Fruit fly (Drosophila melanogaster) whole organism, embryonic: Measurements from ENCODE around the gene Or88a.
A peak's percentile ranks its signal among the peaks of the same experiment; 100 is the strongest.

Experiments
- BtbVII ChIP-seq: fragments of 200-800 bp; sonication (Bioruptor generic); optimal IDR thresholded peaks from 3 replicates; lab custom pipeline; 2017; ENCODE audit warnings: missing biosample characterization, mild to moderate bottlenecking, missing genetic modification characterization
- C15 ChIP-seq: fragments of 200-800 bp; sonication (Bioruptor generic); IDR thresholded peaks from 3 replicates; pipeline ENCODE4 v1.3.6; 2022; ENCODE audit warnings: missing biosample characterization, missing genetic modification characterization
- CG10543 ChIP-seq: fragments of 200-800 bp; sonication (Bioruptor generic); optimal IDR thresholded peaks from 3 replicates; lab custom pipeline; 2017; ENCODE audit warnings: missing biosample characterization, mild to moderate bottlenecking, missing genetic modification characterization, moderate library complexity
- CG11560 ChIP-seq: fragments of 200-800 bp; sonication (Bioruptor generic); IDR thresholded peaks from 3 replicates; pipeline ENCODE4 v1.3.6; 2022; ENCODE audit warnings: missing biosample characterization, missing genetic modification characterization
- CG12104 ChIP-seq: fragments of 200-800 bp; sonication (Bioruptor generic); optimal IDR thresholded peaks from 3 replicates; lab custom pipeline; 2016; ENCODE audit warnings: missing biosample characterization, missing genetic modification characterization
- CG13123 ChIP-seq: fragments of 200-800 bp; sonication (Bioruptor generic); optimal IDR thresholded peaks from 2 replicates; lab custom pipeline; 2016; ENCODE audit warnings: missing biosample characterization, missing genetic modification characterization
- CG13424 ChIP-seq: fragments of 200-800 bp; sonication (Bioruptor generic); optimal IDR thresholded peaks from 2 replicates; lab custom pipeline; 2019; ENCODE audit warnings: missing biosample characterization, mild to moderate bottlenecking, missing genetic modification characterization, moderate library complexity
- CG13624 ChIP-seq: fragments of 200-800 bp; sonication (Bioruptor generic); optimal IDR thresholded peaks from 2 replicates; lab custom pipeline; 2016; ENCODE audit warnings: missing biosample characterization, missing genetic modification characterization
- CG14050 ChIP-seq: fragments of 200-800 bp; sonication (Bioruptor generic); IDR thresholded peaks from 3 replicates; pipeline ENCODE4 v1.3.6; 2022; ENCODE audit warnings: missing biosample characterization, missing genetic modification characterization
- CG18619 ChIP-seq: fragments of 200-800 bp; sonication (Bioruptor generic); optimal IDR thresholded peaks from 3 replicates; lab custom pipeline; 2017; ENCODE audit warnings: missing biosample characterization, mild to moderate bottlenecking, missing genetic modification characterization
- CG31441 ChIP-seq: fragments of 200-800 bp; sonication (Bioruptor generic); IDR thresholded peaks from 2 replicates; pipeline ENCODE4 v1.3.6; 2022; ENCODE audit warnings: missing biosample characterization, missing genetic modification characterization
- CG32532 ChIP-seq: fragments of 200-800 bp; sonication (Bioruptor generic); IDR thresholded peaks from 2 replicates; pipeline ENCODE4 v1.3.6; 2022; ENCODE audit warnings: missing biosample characterization, missing genetic modification characterization
- CG32767 ChIP-seq: fragments of 200-800 bp; sonication (Bioruptor generic); IDR thresholded peaks from 2 replicates; pipeline ENCODE4 v1.3.6; 2022; ENCODE audit warnings: missing biosample characterization, missing genetic modification characterization
- CG34376 ChIP-seq: fragments of 200-800 bp; sonication (Bioruptor generic); optimal IDR thresholded peaks from 2 replicates; lab custom pipeline; 2018; ENCODE audit warnings: missing biosample characterization, mild to moderate bottlenecking, missing genetic modification characterization
- CG3726 ChIP-seq: fragments of 200-800 bp; sonication (Bioruptor generic); IDR thresholded peaks from 3 replicates; pipeline ENCODE4, ENCODE4 v1.3.6; 2022; ENCODE audit warnings: missing biosample characterization, missing genetic modification characterization
- CG7786 ChIP-seq: fragments of 200-800 bp; sonication (Bioruptor generic); optimal IDR thresholded peaks from 2 replicates; lab custom pipeline; 2016; ENCODE audit warnings: missing biosample characterization, missing genetic modification characterization
- CG7928 ChIP-seq: fragments of 200-800 bp; sonication (Bioruptor generic); optimal IDR thresholded peaks from 2 replicates; lab custom pipeline; 2017; ENCODE audit warnings: missing biosample characterization, mild to moderate bottlenecking, missing genetic modification characterization
- CG8478 ChIP-seq: fragments of >200 bp; optimal IDR thresholded peaks from 2 replicates; lab custom pipeline; 2018
- D19A ChIP-seq: fragments of 200-800 bp; optimal IDR thresholded peaks from 3 replicates; lab custom pipeline; 2019; ENCODE audit warnings: missing biosample characterization, mild to moderate bottlenecking, missing genetic modification characterization, moderate library complexity
- E2f2 ChIP-seq: fragments of 200-800 bp; sonication (Bioruptor generic); IDR thresholded peaks from 2 replicates; pipeline ENCODE4 v1.3.6; 2022; ENCODE audit warnings: missing biosample characterization, missing genetic modification characterization
- Fer2 ChIP-seq: fragments of 200-800 bp; sonication (Bioruptor generic); optimal IDR thresholded peaks from 2 replicates; lab custom pipeline; 2018; ENCODE audit warnings: missing biosample characterization, mild to moderate bottlenecking, missing genetic modification characterization, moderate library complexity
- H15 ChIP-seq: fragments of 200-800 bp; sonication (Bioruptor generic); IDR thresholded peaks from 3 replicates; pipeline ENCODE4 v1.3.6; 2022; ENCODE audit warnings: missing biosample characterization, missing genetic modification characterization
- HLH3B ChIP-seq: fragments of 200-800 bp; sonication (Bioruptor generic); IDR thresholded peaks from 2 replicates; pipeline ENCODE4 v1.3.6; 2022; ENCODE audit warnings: missing biosample characterization, missing genetic modification characterization
- Hey ChIP-seq: fragments of 200-800 bp; sonication (Bioruptor generic); optimal IDR thresholded peaks from 3 replicates; lab custom pipeline; 2018; ENCODE audit warnings: missing biosample characterization, mild to moderate bottlenecking, missing genetic modification characterization
- Hr3 ChIP-seq: fragments of 200-800 bp; sonication (Bioruptor generic); optimal IDR thresholded peaks from 3 replicates; lab custom pipeline; 2016; ENCODE audit warnings: missing biosample characterization, missing genetic modification characterization
- Meics ChIP-seq: fragments of 200-800 bp; sonication (Bioruptor generic); optimal IDR thresholded peaks from 2 replicates; lab custom pipeline; 2017; ENCODE audit warnings: missing biosample characterization, mild to moderate bottlenecking, missing genetic modification characterization
- Myb ChIP-seq: fragments of 200-800 bp; sonication (Bioruptor generic); optimal IDR thresholded peaks from 2 replicates; lab custom pipeline; 2016; ENCODE audit warnings: missing biosample characterization, missing genetic modification characterization
- NC2β ChIP-seq: fragments of 200-800 bp; sonication (Bioruptor generic); optimal IDR thresholded peaks from 2 replicates; lab custom pipeline; 2016; ENCODE audit warnings: missing biosample characterization, missing genetic modification characterization
- Opbp ChIP-seq: fragments of 200-800 bp; sonication (Bioruptor generic); IDR thresholded peaks from 3 replicates; pipeline ENCODE4 v1.3.6; 2022; ENCODE audit warnings: missing biosample characterization, missing genetic modification characterization; ENCODE audit not compliant: partially characterized antibody
- Rfx ChIP-seq: fragments of 200-800 bp; sonication (Bioruptor generic); IDR thresholded peaks from 2 replicates; pipeline ENCODE4 v1.3.6; 2022; ENCODE audit warnings: missing biosample characterization, missing genetic modification characterization
- Taf1 ChIP-seq: fragments of 200-800 bp; sonication (Bioruptor generic); IDR thresholded peaks from 2 replicates; pipeline ENCODE4 v1.3.6; 2022; ENCODE audit warnings: missing biosample characterization, missing genetic modification characterization
- cad ChIP-seq: fragments of >200 bp; optimal IDR thresholded peaks from 2 replicates; lab custom pipeline; 2017; ENCODE audit warnings: missing biosample characterization, missing genetic modification characterization
- chinmo ChIP-seq: fragments of 200-800 bp; sonication (Bioruptor generic); IDR thresholded peaks from 4 replicates; pipeline ENCODE4 v1.3.6; 2022; ENCODE audit warnings: missing biosample characterization, missing genetic modification characterization; ENCODE audit not compliant: partially characterized antibody
- cwo ChIP-seq: fragments of 200-800 bp; sonication (Bioruptor generic); optimal IDR thresholded peaks from 3 replicates; lab custom pipeline; 2017; ENCODE audit warnings: missing biosample characterization, missing genetic modification characterization, mild to moderate bottlenecking, moderate library complexity, missing genetic modification reagents
- fd102C ChIP-seq: fragments of 200-800 bp; sonication (Bioruptor generic); optimal IDR thresholded peaks from 2 replicates; lab custom pipeline; 2018; ENCODE audit warnings: missing biosample characterization, mild to moderate bottlenecking, missing genetic modification characterization, moderate library complexity
- gsb ChIP-seq: fragments of 200-800 bp; sonication (Bioruptor generic); IDR thresholded peaks from 2 replicates; pipeline ENCODE4 v1.3.6; 2022; ENCODE audit warnings: missing biosample characterization, missing genetic modification characterization
- her ChIP-seq: fragments of 200-800 bp; sonication (Bioruptor generic); optimal IDR thresholded peaks from 2 replicates; lab custom pipeline; 2016; ENCODE audit warnings: missing biosample characterization, missing genetic modification characterization
- lab ChIP-seq: fragments of 200-800 bp; sonication (Bioruptor generic); optimal IDR thresholded peaks from 3 replicates; lab custom pipeline; 2017; ENCODE audit warnings: missing biosample characterization, missing genetic modification characterization, mild to moderate bottlenecking, moderate library complexity, missing genetic modification reagents
- lbe ChIP-seq: fragments of 200-800 bp; sonication (Bioruptor generic); optimal IDR thresholded peaks from 2 replicates; lab custom pipeline; 2016; ENCODE audit warnings: missing biosample characterization, mild to moderate bottlenecking, missing genetic modification characterization
- mam ChIP-seq: fragments of 200-800 bp; sonication (Bioruptor generic); optimal IDR thresholded peaks from 3 replicates; lab custom pipeline; 2016; ENCODE audit warnings: missing biosample characterization, missing genetic modification characterization
- nerfin-2 ChIP-seq: fragments of 200-800 bp; sonication (Bioruptor generic); IDR thresholded peaks from 2 replicates; pipeline ENCODE4 v1.3.6; 2022; ENCODE audit warnings: missing biosample characterization, missing genetic modification characterization; ENCODE audit not compliant: partially characterized antibody
- org-1 ChIP-seq: fragments of 200-800 bp; sonication (Bioruptor generic); optimal IDR thresholded peaks from 2 replicates; lab custom pipeline; 2017; ENCODE audit warnings: missing biosample characterization, missing genetic modification characterization
- pfk ChIP-seq: fragments of 200-800 bp; sonication (Bioruptor generic); optimal IDR thresholded peaks from 2 replicates; lab custom pipeline; 2018; ENCODE audit warnings: missing biosample characterization, mild to moderate bottlenecking, missing genetic modification characterization, moderate library complexity
- rib ChIP-seq: fragments of 200-800 bp; sonication (Bioruptor generic); IDR thresholded peaks from 2 replicates; pipeline ENCODE4 v1.3.6; 2022; ENCODE audit warnings: missing biosample characterization, missing genetic modification characterization
- salm ChIP-seq: fragments of 200-800 bp; sonication (Bioruptor generic); optimal IDR thresholded peaks from 2 replicates; lab custom pipeline; 2018; ENCODE audit warnings: missing biosample characterization, mild to moderate bottlenecking, missing genetic modification characterization
- sd ChIP-seq: fragments of 200-800 bp; sonication (Bioruptor generic); optimal IDR thresholded peaks from 3 replicates; lab custom pipeline; 2018; ENCODE audit warnings: missing biosample characterization, mild to moderate bottlenecking, missing genetic modification characterization, moderate library complexity
- sna ChIP-seq: fragments of 200-800 bp; sonication (Bioruptor generic); IDR thresholded peaks from 2 replicates; pipeline ENCODE4 v1.3.6; 2022; ENCODE audit warnings: missing biosample characterization, missing genetic modification characterization; ENCODE audit not compliant: partially characterized antibody
- stc ChIP-seq: fragments of 200-800 bp; sonication (Bioruptor generic); IDR thresholded peaks from 2 replicates; pipeline ENCODE4 v1.3.6; 2022; ENCODE audit warnings: missing biosample characterization, missing genetic modification characterization
- trh ChIP-seq: fragments of 200-800 bp; sonication (Bioruptor generic); optimal IDR thresholded peaks from 2 replicates; lab custom pipeline; 2016; ENCODE audit warnings: missing biosample characterization, missing genetic modification characterization
- vnd ChIP-seq: fragments of 200-800 bp; sonication (Bioruptor generic); IDR thresholded peaks from 3 replicates; pipeline ENCODE4 v1.3.6; 2022; ENCODE audit warnings: missing biosample characterization, missing genetic modification characterization; ENCODE audit not compliant: partially characterized antibody

Gene Or88a

dm6 chr3R:14070096-14070495, 39.1 kb upstream of the Or88a start:
- no peak for TF ChIP-seq C15 (GFP tag; lab: Robert Waterston, UW)
- TF ChIP-seq gsb: no peak
- TF ChIP-seq trh (GFP tag; lab: Kevin White, UChicago): no peak
- TF ChIP-seq Hey (tag; lab: Kevin White, UChicago): no peak
- TF ChIP-seq CG13123 (GFP tag; lab: Kevin White, UChicago): no peak
- no peak for TF ChIP-seq CG18619 (GFP tag; lab: Kevin White, UChicago)
- no peak for TF ChIP-seq fd102C
- TF ChIP-seq sna (GFP tag; lab: Robert Waterston, UW): no peak
- TF ChIP-seq BtbVII (GFP tag; lab: Kevin White, UChicago): no peak
- TF ChIP-seq mam (GFP tag; lab: Kevin White, UChicago): no peak

- TF ChIP-seq chinmo (peak; percentile 68; the same call in 1 of the 4 replicates), pfk (GFP tag; lab: Kevin White, UChicago) (peak; percentile 9), CG12104 (GFP tag; lab: Kevin White, UChicago) (no peak), cad (no peak), CG10543 (GFP tag; lab: Kevin White, UChicago) (peak; percentile 45), CG31441 (GFP tag; lab: Robert Waterston, UW) (0 out of 2 replicates have a peak, but pooled peaks have one; percentile 8), sd (tag; lab: Kevin White, UChicago) (peak; percentile 11), lbe (GFP tag; lab: Kevin White, UChicago) (peak; percentile 2), Fer2 (tag; lab: Kevin White, UChicago) (no peak), cwo (GFP tag; lab: Kevin White, UChicago) (peak; percentile 28), CG7786 (GFP tag; lab: Kevin White, UChicago) (no peak), lab (peak; percentile 24), D19A (tag; lab: Kevin White, UChicago) (peak; percentile 12), Meics (peak; percentile 1), org-1 (no peak), CG32532 (GFP tag; lab: Robert Waterston, UW) (peak; percentile 42; the same call in 1 of the 2 replicates), CG13624 (GFP tag; lab: Kevin White, UChicago) (peak; percentile 24), Rfx (GFP tag; lab: Robert Waterston, UW) (peak; percentile 20; the same call in 1 of the 2 replicates), stc (GFP tag; lab: Robert Waterston, UW) (0 out of 2 replicates have a peak, but pooled peaks have one; percentile 16)
Observed at dm6 chr3R:14070664-14071063, 38.6 kb upstream of the Or88a start.

dm6 chr3R:14077026-14077425, 32.2 kb upstream of the Or88a start:
- TF ChIP-seq CG13424 (peak; percentile 34), salm (tag; lab: Kevin White, UChicago) (no peak), CG8478 (no peak), Taf1 (GFP tag; lab: Robert Waterston, UW) (no peak), CG11560 (tag; lab: Robert Waterston, UW) (no peak), nerfin-2 (GFP tag; lab: Robert Waterston, UW) (no peak), CG7928 (GFP tag; lab: Kevin White, UChicago) (no peak), Opbp (GFP tag; lab: Robert Waterston, UW) (no peak), CG3726 (GFP tag; lab: Robert Waterston, UW) (no peak), CG14050 (GFP tag; lab: Robert Waterston, UW) (peak; percentile 28; the same call in 1 of the 3 replicates), vnd (GFP tag; lab: Robert Waterston, UW) (no peak), Myb (GFP tag; lab: Kevin White, UChicago) (no peak), CG34376 (GFP tag; lab: Kevin White, UChicago) (no peak), NC2β (GFP tag; lab: Kevin White, UChicago) (no peak), E2f2 (GFP tag; lab: Robert Waterston, UW) (no peak), Hr3 (GFP tag; lab: Kevin White, UChicago) (peak; percentile 33), CG13624 (GFP tag; lab: Kevin White, UChicago) (no peak), her (GFP tag; lab: Kevin White, UChicago) (no peak), rib (GFP tag; lab: Robert Waterston, UW) (no peak), CG32767 (GFP tag; lab: Robert Waterston, UW) (no peak), HLH3B (GFP tag; lab: Robert Waterston, UW) (peak; percentile 68), H15 (peak; percentile 53; the same call in 1 of the 3 replicates)
